Fruit fly (Drosophila melanogaster) whole organism, embryonic: ENCODE measurements around the gene CG32425.

Source experiments
- Atf3 ChIP-seq: fragments of 200-800 bp; sonication (Bioruptor generic); optimal IDR thresholded peaks from 3 replicates; lab custom pipeline; 2016; ENCODE audit warnings: missing biosample characterization, missing genetic modification characterization
- B-H1 ChIP-seq: fragments of 200-800 bp; sonication (Bioruptor generic); IDR thresholded peaks from 3 replicates; pipeline ENCODE4 v1.3.6; 2022; ENCODE audit warnings: missing biosample characterization, missing genetic modification characterization
- CG12219 ChIP-seq: fragments of 200-800 bp; sonication (Bioruptor generic); optimal IDR thresholded peaks from 3 replicates; lab custom pipeline; 2018; ENCODE audit warnings: missing biosample characterization, mild to moderate bottlenecking, missing genetic modification characterization
- CG12769 ChIP-seq: fragments of 200-800 bp; sonication (Bioruptor generic); optimal IDR thresholded peaks from 2 replicates; lab custom pipeline; 2019; ENCODE audit warnings: missing biosample characterization, mild to moderate bottlenecking, missing genetic modification characterization, moderate library complexity
- CG12942 ChIP-seq: fragments of 200-800 bp; sonication (Bioruptor generic); optimal IDR thresholded peaks from 3 replicates; lab custom pipeline; 2016; ENCODE audit warnings: missing biosample characterization, missing genetic modification characterization
- CG1603 ChIP-seq: fragments of 200-800 bp; sonication (Bioruptor generic); optimal IDR thresholded peaks from 2 replicates; lab custom pipeline; 2019; ENCODE audit warnings: missing biosample characterization, mild to moderate bottlenecking, missing genetic modification characterization, moderate library complexity
- CG17612 ChIP-seq: fragments of 200-800 bp; sonication (Bioruptor generic); IDR thresholded peaks from 2 replicates; pipeline ENCODE4 v1.3.6; 2022; ENCODE audit warnings: missing biosample characterization, missing genetic modification characterization
- CG18619 ChIP-seq: fragments of 200-800 bp; sonication (Bioruptor generic); optimal IDR thresholded peaks from 3 replicates; lab custom pipeline; 2017; ENCODE audit warnings: missing biosample characterization, mild to moderate bottlenecking, missing genetic modification characterization
- CG2129 ChIP-seq: fragments of 200-800 bp; sonication (Bioruptor generic); IDR thresholded peaks from 2 replicates; pipeline ENCODE4 v1.3.6; 2022; ENCODE audit warnings: missing biosample characterization, missing genetic modification characterization; ENCODE audit not compliant: partially characterized antibody
- CG2202 ChIP-seq: fragments of 200-800 bp; sonication (Bioruptor generic); optimal IDR thresholded peaks from 2 replicates; lab custom pipeline; 2018; ENCODE audit warnings: missing biosample characterization, mild to moderate bottlenecking, missing genetic modification characterization
- CG2678 ChIP-seq: fragments of 200-800 bp; sonication (Bioruptor generic); optimal IDR thresholded peaks from 3 replicates; lab custom pipeline; 2019; ENCODE audit warnings: missing biosample characterization, mild to moderate bottlenecking, missing genetic modification characterization, moderate library complexity
- CG42726 ChIP-seq: fragments of 200-800 bp; sonication (Bioruptor generic); IDR thresholded peaks from 2 replicates; pipeline ENCODE4 v1.3.6; 2022; ENCODE audit warnings: missing biosample characterization, missing genetic modification characterization; ENCODE audit not compliant: partially characterized antibody
- CG4730 ChIP-seq: fragments of 200-800 bp; sonication (Bioruptor generic); IDR thresholded peaks from 2 replicates; pipeline ENCODE4 v1.3.6; 2022; ENCODE audit warnings: missing biosample characterization, missing genetic modification characterization
- CG5245 ChIP-seq: fragments of 200-800 bp; sonication (Bioruptor generic); optimal IDR thresholded peaks from 3 replicates; lab custom pipeline; 2016; ENCODE audit warnings: missing biosample characterization, missing genetic modification characterization
- CG7372 ChIP-seq: fragments of 200-800 bp; sonication (Bioruptor generic); IDR thresholded peaks from 2 replicates; pipeline ENCODE4 v1.3.6; 2022; ENCODE audit warnings: missing biosample characterization, missing genetic modification characterization
- CG8281 ChIP-seq: fragments of 200-800 bp; sonication (Bioruptor generic); optimal IDR thresholded peaks from 2 replicates; lab custom pipeline; 2018; ENCODE audit warnings: missing biosample characterization, mild to moderate bottlenecking, missing genetic modification characterization, moderate library complexity
- CG8478 ChIP-seq: fragments of >200 bp; optimal IDR thresholded peaks from 2 replicates; lab custom pipeline; 2018
- CG8924 ChIP-seq: fragments of 200-800 bp; optimal IDR thresholded peaks from 3 replicates; lab custom pipeline; 2019; ENCODE audit warnings: missing biosample characterization, mild to moderate bottlenecking, missing genetic modification characterization, moderate library complexity
- CG8944 ChIP-seq: fragments of 200-800 bp; sonication (Bioruptor generic); optimal IDR thresholded peaks from 3 replicates; lab custom pipeline; 2016; ENCODE audit warnings: missing biosample characterization, missing genetic modification characterization
- CG9876 ChIP-seq: fragments of 200-800 bp; sonication (Bioruptor generic); optimal IDR thresholded peaks from 2 replicates; lab custom pipeline; 2016; ENCODE audit warnings: missing biosample characterization, missing genetic modification characterization
- CrebB ChIP-seq: fragments of 200-800 bp; sonication (Bioruptor generic); optimal IDR thresholded peaks from 3 replicates; lab custom pipeline; 2018; ENCODE audit warnings: missing biosample characterization, mild to moderate bottlenecking, missing genetic modification characterization
- Dad ChIP-seq: fragments of 200-800 bp; sonication (Bioruptor generic); optimal IDR thresholded peaks from 3 replicates; lab custom pipeline; 2016; ENCODE audit warnings: missing biosample characterization, missing genetic modification characterization
- E2f2 ChIP-seq: fragments of 200-800 bp; sonication (Bioruptor generic); IDR thresholded peaks from 2 replicates; pipeline ENCODE4 v1.3.6; 2022; ENCODE audit warnings: missing biosample characterization, missing genetic modification characterization
- Hsf ChIP-seq: fragments of 200-800 bp; sonication (Bioruptor generic); optimal IDR thresholded peaks from 3 replicates; lab custom pipeline; 2016; ENCODE audit warnings: missing biosample characterization, missing genetic modification characterization
- Mad ChIP-seq: fragments of 200-800 bp; sonication (Bioruptor generic); optimal IDR thresholded peaks from 2 replicates; lab custom pipeline; 2016; ENCODE audit warnings: missing biosample characterization, missing genetic modification characterization
- Meics ChIP-seq: fragments of 200-800 bp; sonication (Bioruptor generic); optimal IDR thresholded peaks from 2 replicates; lab custom pipeline; 2017; ENCODE audit warnings: missing biosample characterization, mild to moderate bottlenecking, missing genetic modification characterization
- Pdp1 ChIP-seq, 2 experiments: fragments of 200-800 bp; sonication (Bioruptor generic); optimal IDR thresholded peaks; 3 replicates each; lab custom pipeline; 2016; ENCODE audit warnings: missing biosample characterization in 2 of 2, missing genetic modification characterization in 2 of 2, mild to moderate bottlenecking in 1 of 2, moderate library complexity in 1 of 2
- Scr ChIP-seq: fragments of 200-800 bp; sonication (Bioruptor generic); IDR thresholded peaks from 2 replicates; pipeline ENCODE4 v1.3.6; 2022; ENCODE audit warnings: missing biosample characterization, missing genetic modification characterization; ENCODE audit not compliant: partially characterized antibody
- Six4 ChIP-seq: fragments of 200-800 bp; sonication (Bioruptor generic); optimal IDR thresholded peaks from 2 replicates; lab custom pipeline; 2016; ENCODE audit warnings: missing biosample characterization, missing genetic modification characterization
- Sry-δ ChIP-seq: fragments of 200-800 bp; sonication (Bioruptor generic); optimal IDR thresholded peaks from 2 replicates; lab custom pipeline; 2016; ENCODE audit warnings: missing biosample characterization, missing genetic modification characterization
- ab ChIP-seq: fragments of 200-800 bp; sonication (Bioruptor generic); optimal IDR thresholded peaks from 2 replicates; lab custom pipeline; 2016; ENCODE audit warnings: missing biosample characterization, missing genetic modification characterization
- abd-A ChIP-seq: fragments of 200-800 bp; sonication (Bioruptor generic); optimal IDR thresholded peaks from 3 replicates; lab custom pipeline; 2019; ENCODE audit warnings: missing biosample characterization, mild to moderate bottlenecking, missing genetic modification characterization, moderate library complexity
- amos ChIP-seq: fragments of 200-800 bp; sonication (Bioruptor generic); IDR thresholded peaks from 2 replicates; pipeline ENCODE4 v1.3.6; 2022; ENCODE audit warnings: missing biosample characterization, missing genetic modification characterization; ENCODE audit not compliant: partially characterized antibody
- exex ChIP-seq: fragments of 200-800 bp; sonication (Bioruptor generic); optimal IDR thresholded peaks from 4 replicates; lab custom pipeline; 2018; ENCODE audit warnings: missing biosample characterization, mild to moderate bottlenecking, missing genetic modification characterization, moderate library complexity
- fd102C ChIP-seq: fragments of 200-800 bp; sonication (Bioruptor generic); optimal IDR thresholded peaks from 2 replicates; lab custom pipeline; 2018; ENCODE audit warnings: missing biosample characterization, mild to moderate bottlenecking, missing genetic modification characterization, moderate library complexity
- gfzf ChIP-seq: fragments of 200-800 bp; sonication (Bioruptor generic); optimal IDR thresholded peaks from 2 replicates; lab custom pipeline; 2016; ENCODE audit warnings: missing biosample characterization, mild to moderate bottlenecking, missing genetic modification characterization, moderate library complexity
- gro ChIP-seq: fragments of 200-800 bp; sonication (Bioruptor generic); optimal IDR thresholded peaks from 2 replicates; lab custom pipeline; 2016; ENCODE audit warnings: missing biosample characterization, missing genetic modification characterization
- hkb ChIP-seq, 2 experiments: fragments of 200-800 bp in 1 of 2; fragments of >200 bp in 1 of 2; sonication (Bioruptor generic) in 1 of 2; IDR thresholded peaks in 1 of 2; optimal IDR thresholded peaks in 1 of 2; 2 replicates each; pipeline versions ENCODE4 v1.3.6 to Lab custom; 2017 to 2022; ENCODE audit warnings: missing biosample characterization in 1 of 2, missing genetic modification characterization in 1 of 2
- pnt ChIP-seq: fragments of 200-800 bp; sonication (Bioruptor generic); optimal IDR thresholded peaks from 3 replicates; lab custom pipeline; 2016; ENCODE audit warnings: missing biosample characterization, missing genetic modification characterization
- pum ChIP-seq: fragments of 200-800 bp; sonication (Bioruptor generic); optimal IDR thresholded peaks from 2 replicates; lab custom pipeline; 2016; ENCODE audit warnings: missing biosample characterization, missing genetic modification characterization
- pzg ChIP-seq: fragments of 200-800 bp; sonication (Bioruptor generic); optimal IDR thresholded peaks from 3 replicates; lab custom pipeline; 2018; ENCODE audit warnings: missing biosample characterization, mild to moderate bottlenecking, missing genetic modification characterization, moderate library complexity
- rib ChIP-seq: fragments of 200-800 bp; sonication (Bioruptor generic); IDR thresholded peaks from 2 replicates; pipeline ENCODE4 v1.3.6; 2022; ENCODE audit warnings: missing biosample characterization, missing genetic modification characterization
- sc ChIP-seq, 3 experiments: fragments of >200 bp in 2 of 3; fragments of 200-800 bp in 1 of 3; sonication (Bioruptor generic) in 1 of 3; optimal IDR thresholded peaks; 2 replicates in 2 of 3; 3 replicates in 1 of 3; lab custom pipeline; 2017; ENCODE audit warnings: mild to moderate bottlenecking in 1 of 3, missing biosample characterization in 1 of 3, missing genetic modification characterization in 1 of 3, missing genetic modification reagents in 1 of 3
- seq ChIP-seq: fragments of 200-800 bp; sonication (Bioruptor generic); IDR thresholded peaks from 2 replicates; pipeline ENCODE4 v1.3.6; 2022; ENCODE audit warnings: missing biosample characterization, missing genetic modification characterization
- sim ChIP-seq: fragments of 200-800 bp; sonication (Bioruptor generic); IDR thresholded peaks from 2 replicates; pipeline ENCODE4 v1.3.6; 2022; ENCODE audit warnings: missing biosample characterization, missing genetic modification characterization
- stwl ChIP-seq: fragments of 200-800 bp; sonication (Bioruptor generic); optimal IDR thresholded peaks from 3 replicates; lab custom pipeline; 2018; ENCODE audit warnings: missing biosample characterization, mild to moderate bottlenecking, missing genetic modification characterization, moderate library complexity
- tin ChIP-seq: fragments of 200-800 bp; sonication (Bioruptor generic); optimal IDR thresholded peaks from 3 replicates; lab custom pipeline; 2016; ENCODE audit warnings: missing biosample characterization, missing genetic modification characterization
- trem ChIP-seq: fragments of 200-800 bp; optimal IDR thresholded peaks from 3 replicates; lab custom pipeline; 2019; ENCODE audit warnings: missing biosample characterization, mild to moderate bottlenecking, missing genetic modification characterization, moderate library complexity
- unpg ChIP-seq: fragments of 200-800 bp; sonication (Bioruptor generic); optimal IDR thresholded peaks from 3 replicates; lab custom pipeline; 2018; ENCODE audit warnings: missing biosample characterization, mild to moderate bottlenecking, missing genetic modification characterization, moderate library complexity

CG32425 gene

DNA sequence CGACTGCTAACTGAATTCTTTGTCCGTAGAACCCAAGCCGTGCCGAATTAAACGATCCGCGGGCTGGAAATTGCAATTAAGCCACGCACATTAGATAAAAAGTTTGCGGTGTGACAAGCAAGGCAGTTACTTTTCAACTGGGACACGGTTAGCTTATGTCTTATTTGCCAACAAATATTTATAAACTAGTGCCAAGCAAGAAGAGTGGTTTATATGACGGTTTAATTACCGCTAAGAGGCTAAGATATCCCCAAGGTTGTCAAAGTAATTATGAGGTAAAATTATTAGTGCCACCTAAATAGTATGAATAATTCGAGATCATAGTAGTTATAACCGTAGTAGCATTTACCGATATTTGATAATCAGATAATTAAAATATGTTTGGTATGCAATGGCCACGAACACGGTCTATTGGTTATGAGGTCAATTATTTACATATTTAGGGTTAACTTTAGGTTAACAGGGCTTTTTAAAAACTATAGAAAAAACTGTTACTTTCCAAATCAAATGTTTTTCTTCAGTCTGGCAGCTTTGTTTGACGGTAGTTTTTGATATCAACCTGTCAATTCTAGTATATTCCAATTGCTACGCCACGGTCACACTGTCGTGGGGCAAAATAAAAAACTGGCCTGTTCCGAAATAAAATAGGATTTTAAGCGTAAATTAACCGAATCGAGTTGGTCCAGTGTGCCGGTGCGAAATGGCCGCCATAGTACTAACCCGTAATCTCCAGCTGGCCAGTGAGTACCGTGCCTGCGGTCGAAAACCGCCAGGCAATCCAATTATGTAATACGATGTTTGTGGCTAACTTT, 2.1 kb upstream of the CG32425 start, which contains the start of gene ZnT77C:
TSS of gene ZnT77C (minus strand) at position 142 of the 812 bp plus-strand sequence.
- no peak for TF ChIP-seq Dad (GFP tag; lab: Kevin White, UChicago)
- no peak for TF ChIP-seq CG8944 (GFP tag; lab: Kevin White, UChicago)
- TF ChIP-seq CG4730 (GFP tag; lab: Robert Waterston, UW), result no peak
- no peak for TF ChIP-seq B-H1 (GFP tag; lab: Robert Waterston, UW)
- no peak for TF ChIP-seq unpg (GFP tag; lab: Kevin White, UChicago)
- TF ChIP-seq CG2129 (GFP tag; lab: Robert Waterston, UW), result no peak
- no peak for TF ChIP-seq CG9876
- no peak for TF ChIP-seq CG5245 (GFP tag; lab: Kevin White, UChicago)
- TF ChIP-seq Hsf (GFP tag; lab: Kevin White, UChicago), result no peak
- TF ChIP-seq CG7372 (GFP tag; lab: Robert Waterston, UW), result no peak
- no peak for TF ChIP-seq Mad (GFP tag; lab: Kevin White, UChicago)
- TF ChIP-seq Pdp1 (GFP tag; optimal IDR thresholded peaks at IDR 0.05; lab: Kevin White, UChicago), result peak in 1 of 2 experiments; percentile 97
- TF ChIP-seq sim (GFP tag; lab: Robert Waterston, UW), result no peak
- TF ChIP-seq CG12769, result no peak
- TF ChIP-seq Scr (GFP tag; lab: Robert Waterston, UW), result peak; percentile 35; the same call in 1 of the 2 replicates
- no peak for TF ChIP-seq hkb (optimal IDR thresholded peaks at IDR 0.05; lab: Kevin White, UChicago)
- TF ChIP-seq hkb (GFP tag; IDR thresholded peaks at IDR 0.05; lab: Robert Waterston, UW), result no peak
- no peak for TF ChIP-seq gro (GFP tag; lab: Kevin White, UChicago)
- peak; percentile 84 for TF ChIP-seq gfzf (GFP tag; lab: Kevin White, UChicago)
- TF ChIP-seq CG1603 (tag; lab: Kevin White, UChicago), result peak; percentile 58
- no peak for TF ChIP-seq CG42726 (GFP tag; lab: Robert Waterston, UW)
- TF ChIP-seq pum, result no peak
- TF ChIP-seq CG8924, result no peak
- TF ChIP-seq trem (tag; lab: Kevin White, UChicago), result peak; percentile 73
- no peak for TF ChIP-seq CG12219 (GFP tag; lab: Kevin White, UChicago)
- TF ChIP-seq exex (tag; lab: Kevin White, UChicago), result no peak
- peak; percentile 50 for TF ChIP-seq E2f2 (GFP tag; lab: Robert Waterston, UW)
- TF ChIP-seq ab (GFP tag; lab: Kevin White, UChicago), result no peak
- TF ChIP-seq abd-A (tag; lab: Kevin White, UChicago), result no peak
- TF ChIP-seq CG12942 (GFP tag; lab: Kevin White, UChicago), result no peak
- TF ChIP-seq fd102C (GFP tag; lab: Kevin White, UChicago), result no peak
- no peak for TF ChIP-seq Atf3 (GFP tag; lab: Kevin White, UChicago)
- peak; percentile 5 for TF ChIP-seq Sry-δ (GFP tag; lab: Kevin White, UChicago)
- TF ChIP-seq CrebB (tag; lab: Kevin White, UChicago), result peak; percentile 7
- TF ChIP-seq CG8281 (tag; lab: Kevin White, UChicago), result peak; percentile 90
- peak; percentile 25; the same call in 1 of the 2 replicates for TF ChIP-seq amos (GFP tag; lab: Robert Waterston, UW)
- no peak for TF ChIP-seq pnt (GFP tag; lab: Kevin White, UChicago)
- no peak for TF ChIP-seq rib (GFP tag; lab: Robert Waterston, UW)
- no peak for TF ChIP-seq Meics (GFP tag; lab: Kevin White, UChicago)
- no peak for TF ChIP-seq CG17612
- peak; percentile 80 for TF ChIP-seq pzg (GFP tag; lab: Kevin White, UChicago)
- TF ChIP-seq seq (GFP tag; lab: Robert Waterston, UW), result no peak
- peak; percentile 32 for TF ChIP-seq CG2678 (tag; lab: Kevin White, UChicago)
- TF ChIP-seq stwl (tag; lab: Kevin White, UChicago), result peak; percentile 77
- TF ChIP-seq CG2202, result no peak
- TF ChIP-seq CG18619 (GFP tag; lab: Kevin White, UChicago), result no peak
- no peak for TF ChIP-seq tin (GFP tag; lab: Kevin White, UChicago)
- no peak for TF ChIP-seq Six4
- TF ChIP-seq CG8478 (lab: Kevin White, UChicago), result no peak
- TF ChIP-seq sc (optimal IDR thresholded peaks at IDR 0.05; lab: Kevin White, UChicago), result no peak
- TF ChIP-seq sc (GFP tag; optimal IDR thresholded peaks at IDR 0.05; lab: Kevin White, UChicago), result no peak
